Worm (Caenorhabditis elegans): ENCODE results near the gene set-23.
"Not testable (repeated sequence)": the region's sequence is repeated elsewhere in the genome, so short reads cannot be mapped to it uniquely, and the experiment has no call there.

The set-23 gene

ce11 chrIV:1597018-1597417, 4.4 kb upstream of the set-23 start, which contains the start of gene ced-2:
Gene ced-2, plus strand, starts transcription at chrIV:1597318.
- no peak for TF ChIP-seq nhr-129 (tag; optimal IDR thresholded peaks at IDR 0.05)
- no peak for TF ChIP-seq sem-4 (tag; optimal IDR thresholded peaks at IDR 0.05)

DNA sequence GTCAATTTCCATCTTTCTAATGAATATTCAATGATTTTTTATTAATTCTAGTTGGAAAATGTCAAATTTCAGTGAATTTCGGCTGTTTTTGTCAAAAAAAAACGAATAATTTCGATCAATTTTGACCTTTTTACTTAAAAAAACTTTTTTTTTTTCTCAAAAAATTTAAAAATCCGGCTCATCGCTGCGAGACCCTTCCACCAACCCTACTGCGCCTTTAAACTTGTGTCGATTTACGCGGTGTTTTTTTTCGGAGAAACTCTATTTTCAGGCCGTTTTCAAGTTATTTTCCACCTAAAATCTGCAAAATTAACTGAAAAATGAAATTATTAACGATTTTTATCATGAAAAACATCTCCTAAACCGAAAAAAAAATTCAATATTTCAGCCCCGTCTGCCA, 673 bp upstream of the set-23 start:
- TF ChIP-seq peb-1 (tag; optimal IDR thresholded peaks at IDR 0.05), result no peak

DNA sequence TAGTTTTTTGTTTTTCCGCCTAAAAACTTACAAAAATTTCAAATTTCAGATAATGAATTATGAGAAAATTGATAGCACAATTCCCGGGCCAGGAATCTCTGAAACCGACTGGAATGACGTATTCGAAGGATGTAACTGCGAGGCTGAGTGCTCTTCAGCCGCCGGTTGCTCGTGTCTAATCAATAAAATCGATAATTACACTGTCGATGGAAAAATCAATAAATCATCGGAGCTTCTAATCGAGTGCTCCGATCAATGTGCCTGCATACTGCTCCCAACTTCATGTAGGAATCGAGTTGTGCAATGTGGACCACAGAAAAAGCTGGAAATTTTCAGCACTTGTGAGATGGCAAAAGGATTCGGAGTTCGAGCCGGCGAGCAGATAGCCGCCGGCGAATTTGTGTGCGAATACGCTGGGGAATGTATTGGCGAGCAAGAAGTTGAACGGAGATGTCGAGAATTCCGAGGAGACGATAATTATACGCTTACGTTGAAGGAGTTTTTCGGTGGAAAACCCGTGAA, 1.5 kb downstream of the set-23 start:
- no peak for TF ChIP-seq R02D3.7 (tag; optimal IDR thresholded peaks at IDR 0.05)
- no peak for TF ChIP-seq nhr-237 (tag; optimal IDR thresholded peaks at IDR 0.05)
- TF ChIP-seq nhr-129 (tag; optimal IDR thresholded peaks at IDR 0.05), result no peak
- TF ChIP-seq ceh-16 (tag; optimal IDR thresholded peaks at IDR 0.05), result no peak

ce11 chrIV:1605276-1605762, 3.9 kb downstream of the set-23 start, which contains the start of gene Y41D4B.11:
Gene Y41D4B.11, plus strand, starts transcription at chrIV:1605712.
- TF ChIP-seq nhr-77 (tag; optimal IDR thresholded peaks at IDR 0.05) (no peak), Y55F3AM.14 (GFP tag; optimal IDR thresholded peaks at IDR 0.05) (no peak), nhr-10 (tag; optimal IDR thresholded peaks at IDR 0.05) (no peak), fos-1 (tag; optimal IDR thresholded peaks at IDR 0.05) (no peak), lin-11 (tag; optimal IDR thresholded peaks at IDR 0.05) (no peak), ama-1 (optimal IDR thresholded peaks at IDR 0.05) (no peak), unc-39 (tag; optimal IDR thresholded peaks at IDR 0.05) (no peak), sma-9 (GFP tag; optimal IDR thresholded peaks at IDR 0.05) (no peak), sma-9 (tag; optimal IDR thresholded peaks at IDR 0.05) (no peak), mbf-1 (tag; optimal IDR thresholded peaks at IDR 0.05) (no peak), unc-55 (GFP tag; optimal IDR thresholded peaks at IDR 0.05) (no peak), nhr-21 (tag; optimal IDR thresholded peaks at IDR 0.05) (no peak)

ce11 chrIV:1609973-1610372, 8.5 kb downstream of the set-23 start, which contains the start of gene dsl-3:
Gene dsl-3, plus strand, starts transcription at chrIV:1610273.
- TF ChIP-seq snpc-4, nhr-21, zag-1 (tag; optimal IDR thresholded peaks at IDR 0.05): not testable (repeated sequence)

DNA sequence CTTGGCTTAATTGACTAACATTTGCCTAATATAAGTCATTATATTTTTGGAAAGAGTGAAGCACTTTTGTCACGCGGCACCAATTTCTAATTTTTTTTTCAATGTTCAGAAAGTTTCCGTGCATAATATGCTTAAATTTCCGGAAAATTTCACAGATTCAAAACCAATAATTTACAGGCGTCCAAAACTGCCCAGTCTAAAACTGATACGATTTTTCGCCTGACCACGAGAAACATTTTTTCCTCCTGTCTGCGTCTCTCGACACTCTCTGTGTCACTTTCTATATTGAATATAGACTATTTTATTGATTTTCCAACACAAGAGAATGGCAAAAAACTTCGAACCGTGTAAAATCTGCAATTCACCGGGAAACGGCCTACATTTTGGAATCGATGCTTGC, 12.1 kb downstream of the set-23 start, which contains the start of gene nhr-122:
nhr-122 (plus strand) TSS at position 301 of the 400 bp plus-strand sequence.
- TF ChIP-seq nhr-77 (tag; optimal IDR thresholded peaks at IDR 0.05), result no peak
- no peak for TF ChIP-seq mab-5 (tag; optimal IDR thresholded peaks at IDR 0.05)
- no peak for TF ChIP-seq nhr-6 (tag; optimal IDR thresholded peaks at IDR 0.05)
- TF ChIP-seq sma-9 (GFP tag; optimal IDR thresholded peaks at IDR 0.05), result no peak
- no peak for TF ChIP-seq sma-9 (tag; optimal IDR thresholded peaks at IDR 0.05)
- no peak for TF ChIP-seq nhr-25 (tag; optimal IDR thresholded peaks at IDR 0.05)
- no peak for TF ChIP-seq nhr-23 (tag; optimal IDR thresholded peaks at IDR 0.05)
- TF ChIP-seq dmd-4 (tag; optimal IDR thresholded peaks at IDR 0.05), result no peak
- no peak for TF ChIP-seq nhr-11 (tag; optimal IDR thresholded peaks at IDR 0.05)
- TF ChIP-seq F13H6.1 (tag; optimal IDR thresholded peaks at IDR 0.05), result no peak
- TF ChIP-seq ceh-16 (tag; optimal IDR thresholded peaks at IDR 0.05), result no peak

DNA sequence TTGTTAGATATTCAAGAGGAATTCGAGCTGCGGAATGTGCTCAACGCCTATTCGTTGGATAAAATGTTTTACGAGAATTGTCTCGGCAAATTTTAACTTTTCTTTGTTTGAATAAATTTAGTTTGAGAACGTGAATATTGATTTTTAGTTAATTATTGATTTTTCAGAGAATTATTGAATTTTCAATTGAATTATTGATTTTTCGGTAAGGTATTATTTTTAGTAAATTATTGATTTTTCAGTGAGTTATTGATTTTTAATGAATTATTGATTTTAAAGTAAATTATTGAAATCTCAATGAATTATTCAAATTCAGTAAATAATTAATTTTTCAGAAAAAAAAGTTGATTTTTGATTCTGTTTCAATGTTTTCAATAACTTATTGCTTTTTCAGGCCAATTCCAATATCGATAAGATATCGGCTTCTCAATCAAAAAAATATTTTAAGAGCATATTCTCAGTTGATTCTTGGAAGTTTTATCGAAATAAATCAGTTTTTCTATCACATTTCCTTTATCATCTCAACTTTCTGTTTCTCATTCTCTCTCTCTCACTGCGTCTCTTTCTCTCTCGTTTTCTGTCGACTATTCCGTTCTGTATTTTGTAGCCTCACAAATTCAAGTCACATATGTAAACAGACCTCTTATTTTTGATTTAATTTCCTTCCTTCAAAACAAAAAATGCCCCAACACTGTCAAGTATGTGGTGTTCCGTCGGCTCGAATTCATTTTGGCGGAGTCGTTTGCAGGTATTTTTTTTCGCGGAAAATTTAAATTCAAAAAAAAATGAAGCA, 18.3 kb downstream of the set-23 start, which contains the start of gene nhr-92:
nhr-92 (plus strand) TSS at position 576 of the 793 bp plus-strand sequence.
- TF ChIP-seq C34F6.9 (tag; optimal IDR thresholded peaks at IDR 0.05) (no peak), unc-55 (GFP tag; optimal IDR thresholded peaks at IDR 0.05) (no peak), unc-62 (GFP tag; optimal IDR thresholded peaks at IDR 0.05) (no peak), mbf-1 (tag; optimal IDR thresholded peaks at IDR 0.05) (no peak), sma-3 (GFP tag; optimal IDR thresholded peaks at IDR 0.05) (no peak), Y55F3AM.14 (GFP tag; optimal IDR thresholded peaks at IDR 0.05) (no peak), sma-9 (GFP tag; optimal IDR thresholded peaks at IDR 0.05) (no peak), sma-9 (tag; optimal IDR thresholded peaks at IDR 0.05) (no peak), blmp-1 (tag; optimal IDR thresholded peaks at IDR 0.05; ENCODE audit: insufficient read depth) (no peak), ztf-1 (GFP tag; conservative IDR thresholded peaks at IDR 0.05) (no peak), lin-13 (GFP tag; optimal IDR thresholded peaks at IDR 0.05) (no peak), elt-3 (tag; optimal IDR thresholded peaks at IDR 0.05) (no peak), nhr-77 (tag; optimal IDR thresholded peaks at IDR 0.05) (no peak), ceh-16 (tag; optimal IDR thresholded peaks at IDR 0.05) (no peak), elt-1 (tag; optimal IDR thresholded peaks at IDR 0.05) (no peak), crh-2 (tag; optimal IDR thresholded peaks at IDR 0.05) (no peak), nhr-237 (tag; optimal IDR thresholded peaks at IDR 0.05) (no peak), dmd-4 (tag; optimal IDR thresholded peaks at IDR 0.05) (no peak), nhr-129 (tag; optimal IDR thresholded peaks at IDR 0.05) (no peak)

All from whole organism, L2 larva.